Worm (Caenorhabditis elegans) whole organism, L1 larva: Measurements from ENCODE around the gene mrps-24.

Experiments used
- fkh-8 ChIP-seq: sonication (generic microtip); optimal IDR thresholded peaks from 2 replicates; lab custom pipeline; 2016; ENCODE audit warnings: mild to moderate bottlenecking, missing genetic modification characterization, missing compliant biosample characterization
- lir-3 ChIP-seq: sonication (generic microtip); optimal IDR thresholded peaks from 2 replicates; lab custom pipeline; 2016; ENCODE audit warnings: mild to moderate bottlenecking, missing genetic modification characterization, moderate library complexity, missing compliant biosample characterization; ENCODE audit not compliant: poor library complexity
- mdl-1 ChIP-seq, 2 experiments: fragments of 150-350 bp; optimal IDR thresholded peaks; 2 replicates each; lab custom pipeline; 2014 to 2017; ENCODE audit warnings: missing biosample characterization in 2 of 2, missing genetic modification characterization in 2 of 2, inconsistent platforms in 1 of 2
- nhr-19 ChIP-seq: fragments of 200-800 bp; sonication (Bioruptor generic); conservative IDR thresholded peaks from 2 replicates; pipeline ENCODE4 v1.3.6; 2022; ENCODE audit warnings: missing genetic modification characterization, missing compliant biosample characterization
- tbx-2 ChIP-seq: sonication (generic microtip); optimal IDR thresholded peaks from 2 replicates; lab custom pipeline; 2016; ENCODE audit warnings: missing genetic modification characterization, missing compliant biosample characterization
- unc-62 ChIP-seq: fragments of 150-350 bp; optimal IDR thresholded peaks from 2 replicates; lab custom pipeline; 2014; ENCODE audit warnings: missing biosample characterization, missing genetic modification reagents, missing genetic modification characterization
- ztf-11 ChIP-seq, 2 experiments: sonication (generic microtip); optimal IDR thresholded peaks; 2 replicates each; lab custom pipeline; 2016 to 2017; ENCODE audit warnings: missing genetic modification characterization in 2 of 2, missing biosample characterization in 1 of 2, missing compliant biosample characterization in 1 of 2
- ztf-4 ChIP-seq: fragments of 150-350 bp; optimal IDR thresholded peaks from 2 replicates; lab custom pipeline; 2014; ENCODE audit warnings: missing biosample characterization, missing genetic modification characterization

DNA sequence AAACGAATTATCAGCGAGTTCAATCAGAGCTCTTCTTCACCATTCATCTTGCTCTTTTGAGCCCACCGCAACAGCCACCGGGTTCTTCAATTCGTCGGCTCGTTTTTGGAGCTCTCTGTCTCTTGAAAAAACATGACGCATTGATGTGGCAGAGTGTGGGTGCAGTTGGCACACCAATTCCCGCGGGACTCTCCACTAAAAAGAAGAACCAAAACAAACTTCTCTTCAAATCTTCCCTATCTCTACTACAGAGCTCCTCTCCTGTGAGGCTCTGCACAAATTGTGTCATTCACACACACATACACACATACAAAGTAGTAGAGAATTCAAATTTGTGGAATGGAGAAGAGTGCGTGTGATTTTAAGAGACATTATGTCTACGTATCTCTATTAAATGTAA lies 46.8 kb upstream of the mrps-24 start:
- no peak for TF ChIP-seq unc-62 (GFP tag; lab: Kevin White, UChicago)
- peak; percentile 3 for TF ChIP-seq tbx-2 (tag; lab: Kevin White, UChicago)
- TF ChIP-seq lir-3 = no peak
- no peak for TF ChIP-seq mdl-1 (tag; optimal IDR thresholded peaks at IDR 0.05; lab: Kevin White, UChicago)
- TF ChIP-seq ztf-11 (tag; optimal IDR thresholded peaks at IDR 0.05; lab: Kevin White, UChicago) = no peak
- TF ChIP-seq nhr-19 = no peak
- TF ChIP-seq ztf-4 (tag; lab: Kevin White, UChicago) = no peak
- TF ChIP-seq fkh-8 = no peak
